Worm (Caenorhabditis elegans) whole organism, young adult: Measurements from ENCODE around the gene ZK507.1.

ENCODE experiments used
- B0019.2 ChIP-seq: fragments of 200-800 bp; sonication (Bioruptor generic); conservative IDR thresholded peaks from 2 replicates; pipeline ENCODE4 v1.3.6; 2022; ENCODE audit warnings: missing genetic modification reagents, missing genetic modification characterization, missing compliant biosample characterization
- B0261.1 ChIP-seq: sonication (generic microtip); optimal IDR thresholded peaks from 2 replicates; lab custom pipeline; 2016; ENCODE audit warnings: mild to moderate bottlenecking, missing genetic modification characterization, moderate library complexity, missing compliant biosample characterization
- B0336.3 ChIP-seq: fragments of 200-800 bp; sonication (Bioruptor generic); IDR thresholded peaks from 2 replicates; pipeline ENCODE4 v1.3.6; 2022; ENCODE audit warnings: missing genetic modification characterization, missing compliant biosample characterization
- D2030.7 ChIP-seq: fragments of 200-800 bp; sonication (Bioruptor generic); IDR thresholded peaks from 2 replicates; pipeline ENCODE4 v1.3.6; 2022; ENCODE audit warnings: missing genetic modification reagents, missing genetic modification characterization, missing compliant biosample characterization
- F33H1.4 ChIP-seq: fragments of 200-800 bp; sonication (Bioruptor generic); IDR thresholded peaks from 2 replicates; pipeline ENCODE4 v1.3.6; 2022; ENCODE audit warnings: missing genetic modification reagents, missing genetic modification characterization, missing compliant biosample characterization
- F39B2.1 ChIP-seq: fragments of 200-800 bp; sonication (Bioruptor generic); IDR thresholded peaks from 2 replicates; pipeline ENCODE4 v1.3.6; 2022; ENCODE audit warnings: missing genetic modification reagents, missing genetic modification characterization, missing compliant biosample characterization
- T26A5.8 ChIP-seq: sonication (generic microtip); optimal IDR thresholded peaks from 2 replicates; lab custom pipeline; 2016; ENCODE audit warnings: missing genetic modification characterization, missing compliant biosample characterization
- Y53F4B.3 ChIP-seq: fragments of 200-800 bp; sonication (Bioruptor generic); IDR thresholded peaks from 2 replicates; pipeline ENCODE4 v1.3.6; 2022; ENCODE audit warnings: missing genetic modification reagents, missing genetic modification characterization, missing compliant biosample characterization
- Y53G8AR.9 ChIP-seq: fragments of 200-800 bp; sonication (Bioruptor generic); conservative IDR thresholded peaks from 2 replicates; pipeline ENCODE4 v1.3.6; 2022; ENCODE audit warnings: missing genetic modification reagents, missing genetic modification characterization, missing compliant biosample characterization
- Y56A3A.18 ChIP-seq: fragments of 200-800 bp; sonication (Bioruptor generic); IDR thresholded peaks from 2 replicates; pipeline ENCODE4 v1.3.6; 2022; ENCODE audit warnings: missing genetic modification reagents, missing genetic modification characterization, missing compliant biosample characterization
- Y79H2A.3 ChIP-seq: fragments of 200-800 bp; sonication (Bioruptor generic); conservative IDR thresholded peaks from 2 replicates; pipeline ENCODE4 v1.3.6; 2022; ENCODE audit warnings: missing genetic modification reagents, missing genetic modification characterization, missing compliant biosample characterization
- Y95B8A.8 ChIP-seq: fragments of 200-800 bp; sonication (Bioruptor generic); IDR thresholded peaks from 2 replicates; pipeline ENCODE4 v1.3.6; 2022; ENCODE audit warnings: missing genetic modification reagents, missing genetic modification characterization, missing compliant biosample characterization
- aptf-3 ChIP-seq: fragments of 200-800 bp; sonication (Bioruptor generic); IDR thresholded peaks from 2 replicates; pipeline ENCODE4 v1.3.6; 2022; ENCODE audit warnings: missing genetic modification characterization, missing compliant biosample characterization
- athp-1 ChIP-seq: sonication (generic microtip); optimal IDR thresholded peaks from 2 replicates; lab custom pipeline; 2017; ENCODE audit warnings: mild to moderate bottlenecking, missing genetic modification characterization, missing compliant biosample characterization
- cebp-2 ChIP-seq: fragments of 200-800 bp; sonication (Bioruptor generic); IDR thresholded peaks from 2 replicates; pipeline ENCODE4 v1.3.6; 2022; ENCODE audit warnings: missing genetic modification characterization, missing compliant biosample characterization
- ceh-100 ChIP-seq: fragments of 200-800 bp; sonication (Bioruptor generic); IDR thresholded peaks from 2 replicates; pipeline ENCODE4 v1.3.6; 2022; ENCODE audit warnings: missing genetic modification reagents, missing genetic modification characterization, missing compliant biosample characterization
- ceh-91 ChIP-seq: fragments of 200-800 bp; sonication (Bioruptor generic); IDR thresholded peaks from 2 replicates; pipeline ENCODE4 v1.3.6; 2022; ENCODE audit warnings: missing genetic modification reagents, missing genetic modification characterization, missing compliant biosample characterization
- dox-1 ChIP-seq: fragments of 200-800 bp; sonication (Bioruptor generic); IDR thresholded peaks from 2 replicates; pipeline ENCODE4 v1.3.6; 2022; ENCODE audit warnings: missing genetic modification reagents, missing genetic modification characterization, missing compliant biosample characterization
- egl-44 ChIP-seq: fragments of 200-800 bp; sonication (Bioruptor generic); IDR thresholded peaks from 2 replicates; pipeline ENCODE4 v1.3.6; 2022; ENCODE audit warnings: missing genetic modification reagents, missing genetic modification characterization, missing compliant biosample characterization
- egrh-3 ChIP-seq: fragments of 200-800 bp; sonication (Bioruptor generic); IDR thresholded peaks from 2 replicates; pipeline ENCODE4 v1.3.6; 2022; ENCODE audit warnings: missing genetic modification reagents, missing genetic modification characterization, missing compliant biosample characterization
- ekl-4 ChIP-seq: fragments of 200-800 bp; sonication (Bioruptor generic); IDR thresholded peaks from 2 replicates; pipeline ENCODE4 v1.3.6; 2022; ENCODE audit warnings: missing genetic modification reagents, missing genetic modification characterization, missing compliant biosample characterization
- hmg-1.2 ChIP-seq: fragments of 200-800 bp; sonication (Bioruptor generic); IDR thresholded peaks from 2 replicates; pipeline ENCODE4 v1.3.6; 2022; ENCODE audit warnings: missing genetic modification reagents, missing genetic modification characterization, missing compliant biosample characterization
- hmg-20 ChIP-seq: fragments of 200-800 bp; sonication (Bioruptor generic); IDR thresholded peaks from 2 replicates; pipeline ENCODE4 v1.3.6; 2022; ENCODE audit warnings: missing genetic modification reagents, missing genetic modification characterization, missing compliant biosample characterization
- hsf-1 ChIP-seq: fragments of 200-800 bp; sonication (Bioruptor generic); IDR thresholded peaks from 2 replicates; pipeline ENCODE4 v1.3.6; 2022; ENCODE audit warnings: missing genetic modification reagents, missing genetic modification characterization, missing compliant biosample characterization
- lin-26 ChIP-seq: fragments of 200-800 bp; sonication (Bioruptor generic); IDR thresholded peaks from 2 replicates; pipeline ENCODE4 v1.3.6; 2022; ENCODE audit warnings: missing genetic modification reagents, missing genetic modification characterization, missing compliant biosample characterization
- lin-54 ChIP-seq: fragments of 200-800 bp; sonication (Bioruptor generic); optimal IDR thresholded peaks from 2 replicates; lab custom pipeline; 2018; ENCODE audit warnings: mild to moderate bottlenecking, missing genetic modification characterization, missing compliant biosample characterization
- lsl-1 ChIP-seq: fragments of 200-800 bp; sonication (Bioruptor generic); optimal IDR thresholded peaks from 2 replicates; lab custom pipeline; 2018; ENCODE audit warnings: mild to moderate bottlenecking, missing genetic modification characterization, moderate library complexity, missing compliant biosample characterization
- madf-3 ChIP-seq: fragments of 200-800 bp; sonication (Bioruptor generic); IDR thresholded peaks from 2 replicates; pipeline ENCODE4 v1.3.6; 2022; ENCODE audit warnings: missing genetic modification reagents, missing genetic modification characterization, missing compliant biosample characterization
- madf-6 ChIP-seq: fragments of 200-800 bp; sonication (Bioruptor generic); IDR thresholded peaks from 2 replicates; pipeline ENCODE4 v1.3.6; 2022; ENCODE audit warnings: missing genetic modification reagents, missing genetic modification characterization, missing compliant biosample characterization
- madf-8 ChIP-seq: fragments of 200-800 bp; sonication (Bioruptor generic); conservative IDR thresholded peaks from 2 replicates; pipeline ENCODE4 v1.3.6; 2022; ENCODE audit warnings: missing genetic modification reagents, missing genetic modification characterization, missing compliant biosample characterization
- mcd-1 ChIP-seq: fragments of 200-800 bp; sonication (Bioruptor generic); IDR thresholded peaks from 2 replicates; pipeline ENCODE4 v1.3.6; 2022; ENCODE audit warnings: missing genetic modification reagents, missing genetic modification characterization, missing compliant biosample characterization
- nfyb-1 ChIP-seq: fragments of 200-800 bp; sonication (Bioruptor generic); IDR thresholded peaks from 2 replicates; pipeline ENCODE4 v1.3.6; 2022; ENCODE audit warnings: missing genetic modification reagents, missing genetic modification characterization, missing compliant biosample characterization
- nhr-120 ChIP-seq: fragments of 200-800 bp; sonication (Bioruptor generic); IDR thresholded peaks from 2 replicates; pipeline ENCODE4 v1.3.6; 2022; ENCODE audit warnings: missing genetic modification characterization, missing compliant biosample characterization
- nhr-90 ChIP-seq: sonication (generic microtip); optimal IDR thresholded peaks from 2 replicates; lab custom pipeline; 2016; ENCODE audit warnings: missing genotype, mild to moderate bottlenecking, missing genetic modification characterization, missing compliant biosample characterization
- pbrm-1 ChIP-seq: fragments of 200-800 bp; sonication (Bioruptor generic); IDR thresholded peaks from 2 replicates; pipeline ENCODE4 v1.3.6; 2022; ENCODE audit warnings: missing genetic modification reagents, missing genetic modification characterization, missing compliant biosample characterization
- rcor-1 ChIP-seq: fragments of 200-800 bp; sonication (Bioruptor generic); IDR thresholded peaks from 2 replicates; pipeline ENCODE4 v1.3.6; 2022; ENCODE audit warnings: missing genetic modification reagents, missing genetic modification characterization, missing compliant biosample characterization
- rpc-1 ChIP-seq, 2 experiments: fragments of 150-350 bp in 1 of 2; sonication (generic microtip) in 1 of 2; optimal IDR thresholded peaks; 2 replicates each; lab custom pipeline; 2014 to 2018; ENCODE audit warnings: missing biosample characterization in 1 of 2, missing genetic modification characterization in 1 of 2, missing genetic modification reagents in 1 of 2, missing genotype in 1 of 2
- sea-2 ChIP-seq: fragments of 200-800 bp; sonication (Bioruptor generic); IDR thresholded peaks from 2 replicates; pipeline ENCODE4 v1.3.6; 2022; ENCODE audit warnings: missing genetic modification characterization, missing compliant biosample characterization
- tbp1 ChIP-seq: fragments of 200-800 bp; sonication (Bioruptor generic); optimal IDR thresholded peaks from 2 replicates; lab custom pipeline; 2018; ENCODE audit warnings: mild to moderate bottlenecking, missing genetic modification characterization, missing compliant biosample characterization
- zfh-2 ChIP-seq: fragments of 200-800 bp; sonication (Bioruptor generic); conservative IDR thresholded peaks from 2 replicates; pipeline ENCODE4 v1.3.6; 2022; ENCODE audit warnings: missing genetic modification reagents, missing genetic modification characterization, missing compliant biosample characterization
- ztf-18 ChIP-seq: sonication (generic microtip); optimal IDR thresholded peaks from 2 replicates; lab custom pipeline; 2016; ENCODE audit warnings: missing genotype, mild to moderate bottlenecking, missing genetic modification characterization, missing compliant biosample characterization
- ztf-25 ChIP-seq: fragments of 200-800 bp; sonication (Bioruptor generic); IDR thresholded peaks from 2 replicates; pipeline ENCODE4 v1.3.6; 2022; ENCODE audit warnings: missing genetic modification reagents, missing genetic modification characterization, missing compliant biosample characterization

Gene ZK507.1

DNA sequence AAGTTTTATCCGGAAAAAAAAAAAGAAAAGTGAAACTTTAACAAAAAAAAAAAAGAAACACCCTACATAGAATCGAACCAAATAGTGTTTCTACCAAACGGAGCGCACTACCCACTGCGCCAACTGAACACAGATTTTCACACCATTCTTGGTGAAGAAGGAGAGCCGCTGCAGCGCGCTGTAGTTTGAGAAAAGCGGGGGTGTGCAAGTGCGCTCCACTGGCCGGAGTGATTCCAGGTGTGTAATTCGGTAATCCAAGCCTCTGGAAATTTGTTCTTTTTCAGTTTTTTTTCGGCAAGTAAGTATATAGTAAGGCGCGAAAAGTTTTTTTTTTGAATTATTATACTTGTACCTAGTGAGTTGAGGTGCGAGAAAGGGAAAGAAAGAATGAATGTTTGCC lies 9.8 kb upstream of the ZK507.1 start:
- TF ChIP-seq ekl-4 (GFP tag; lab: Robert Waterston, UW), result peak; percentile 80
- TF ChIP-seq lsl-1 (GFP tag; lab: Kevin White, UChicago), result peak; percentile 14
- 0 out of 2 replicates have a peak, but pooled peaks have one; percentile 25 for TF ChIP-seq F39B2.1
- 0 out of 2 replicates have a peak, but pooled peaks have one; percentile 36 for TF ChIP-seq Y79H2A.3 (GFP tag; lab: Robert Waterston, UW)
- peak; percentile 80 for TF ChIP-seq dox-1
- TF ChIP-seq lin-26, result peak; percentile 85
- TF ChIP-seq ceh-100, result peak; percentile 59; the same call in 1 of the 2 replicates
- peak; percentile 1 for TF ChIP-seq nhr-90 (tag; lab: Kevin White, UChicago)
- TF ChIP-seq ztf-25 (GFP tag; lab: Robert Waterston, UW), result peak; percentile 59; the same call in 1 of the 2 replicates
- 0 out of 2 replicates have a peak, but pooled peaks have one; percentile 51 for TF ChIP-seq hmg-20 (GFP tag; lab: Robert Waterston, UW)
- peak; percentile 77; the same call in 1 of the 2 replicates for TF ChIP-seq cebp-2 (GFP tag; lab: Robert Waterston, UW)
- peak; percentile 64; the same call in 1 of the 2 replicates for TF ChIP-seq B0336.3 (GFP tag; lab: Robert Waterston, UW)
- TF ChIP-seq hmg-1.2 (GFP tag; lab: Robert Waterston, UW), result peak; percentile 77
- TF ChIP-seq B0261.1 (tag; lab: Kevin White, UChicago), result peak; percentile 69
- peak; percentile 41 for TF ChIP-seq ceh-91 (GFP tag; lab: Robert Waterston, UW)
- TF ChIP-seq madf-6 (GFP tag; lab: Robert Waterston, UW), result peak; percentile 84
- peak; percentile 68 for TF ChIP-seq rcor-1
- peak; percentile 96 for TF ChIP-seq mcd-1 (GFP tag; lab: Robert Waterston, UW)
- peak; percentile 23; the same call in 1 of the 2 replicates for TF ChIP-seq B0019.2 (GFP tag; lab: Robert Waterston, UW)
- peak; percentile 48 for TF ChIP-seq F33H1.4 (GFP tag; lab: Robert Waterston, UW)
- peak; percentile 59 for TF ChIP-seq Y53F4B.3
- TF ChIP-seq egrh-3, result peak; percentile 64
- peak; percentile 86 for TF ChIP-seq tbp1
- TF ChIP-seq nhr-120 (GFP tag; lab: Robert Waterston, UW), result 0 out of 2 replicates have a peak, but pooled peaks have one; percentile 73
- peak; percentile 45 for TF ChIP-seq lin-54
- peak; percentile 80 for TF ChIP-seq Y53G8AR.9 (GFP tag; lab: Robert Waterston, UW)
- TF ChIP-seq Y95B8A.8 (GFP tag; lab: Robert Waterston, UW), result peak; percentile 56; the same call in 1 of the 2 replicates
- peak; percentile 82; the same call in 1 of the 2 replicates for TF ChIP-seq nfyb-1 (GFP tag; lab: Robert Waterston, UW)
- TF ChIP-seq zfh-2 (GFP tag; lab: Robert Waterston, UW), result 0 out of 2 replicates have a peak, but pooled peaks have one; percentile 9
- peak; percentile 3 for TF ChIP-seq athp-1
- TF ChIP-seq rpc-1 (optimal IDR thresholded peaks at IDR 0.05; lab: Kevin White, UChicago), result peak; percentile 33
- TF ChIP-seq rpc-1 (tag; optimal IDR thresholded peaks at IDR 0.05; lab: Kevin White, UChicago), result peak; percentile 66
- TF ChIP-seq hsf-1 (GFP tag; lab: Robert Waterston, UW), result peak; percentile 68
- peak; percentile 86 for TF ChIP-seq madf-3 (GFP tag; lab: Robert Waterston, UW)
- TF ChIP-seq egl-44, result peak; percentile 80
- TF ChIP-seq aptf-3 (GFP tag; lab: Robert Waterston, UW), result peak; percentile 91
- TF ChIP-seq D2030.7 (GFP tag; lab: Robert Waterston, UW), result peak; percentile 78
- peak; percentile 29; the same call in 1 of the 2 replicates for TF ChIP-seq madf-8
- TF ChIP-seq pbrm-1 (GFP tag; lab: Robert Waterston, UW), result peak; percentile 69
- TF ChIP-seq ztf-18 (tag; lab: Kevin White, UChicago), result peak; percentile 36
- TF ChIP-seq sea-2 (GFP tag; lab: Robert Waterston, UW), result 0 out of 2 replicates have a peak, but pooled peaks have one; percentile 25
- peak; percentile 59; the same call in 1 of the 2 replicates for TF ChIP-seq Y56A3A.18 (GFP tag; lab: Robert Waterston, UW)
- peak; percentile 5 for TF ChIP-seq T26A5.8
- TF ChIP-seq, all 124 proteins: peak for 42; not testable (repeated sequence) for 82
